Fruit fly (Drosophila melanogaster): Measurements from ENCODE around the gene CG14852.

CG14852 gene

DNA sequence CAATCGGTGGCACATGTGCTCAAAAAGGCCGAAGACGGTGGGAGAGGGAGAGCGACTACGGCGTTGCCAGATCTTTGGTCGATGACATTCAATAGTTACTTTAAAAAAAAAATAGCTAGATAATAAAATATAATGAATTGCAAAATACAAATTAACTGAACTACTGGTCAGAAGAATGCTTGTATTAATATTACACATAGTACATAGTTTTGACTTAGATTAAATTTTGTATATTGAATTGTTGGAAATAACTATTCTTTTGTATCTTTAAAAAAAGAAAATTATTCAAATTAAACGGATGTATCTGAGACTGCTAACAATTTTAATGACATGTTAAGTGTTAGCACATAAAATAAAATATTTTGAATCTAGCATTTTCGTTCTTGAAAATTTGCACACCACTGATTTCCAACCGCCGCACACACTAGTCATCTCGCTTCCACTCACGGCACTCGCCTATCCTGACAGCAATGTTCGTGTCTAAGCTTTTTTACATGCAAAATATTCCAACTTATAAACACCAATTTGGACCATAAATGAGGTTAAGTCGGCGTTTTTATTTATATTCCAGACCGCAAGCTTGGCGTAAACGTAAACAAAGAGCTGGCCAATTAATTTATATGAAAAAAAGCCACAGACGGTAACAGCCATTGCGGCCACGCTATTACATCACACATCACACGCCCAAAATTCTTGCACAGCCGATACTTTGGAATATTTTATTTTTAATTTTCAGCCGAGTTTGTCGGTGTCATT is 9.4 kb downstream of the CG14852 start (continued):
- TF ChIP-seq ind (GFP tag; optimal IDR thresholded peaks at IDR 0.05) (peak; percentile 80), CG10431 (GFP tag; optimal IDR thresholded peaks at IDR 0.05) (no peak), Nf-YA (GFP tag; IDR thresholded peaks at IDR 0.05) (peak; percentile 22; the same call in 1 of the 2 replicates), hbn (GFP tag; IDR thresholded peaks at IDR 0.05; ENCODE audit: partially characterized antibody) (no peak; the same call in 1 of the 2 replicates), br (optimal IDR thresholded peaks at IDR 0.05) (no peak), CG11085 (GFP tag; IDR thresholded peaks at IDR 0.05) (peak; percentile 43; the same call in 1 of the 2 replicates), wdn (GFP tag; IDR thresholded peaks at IDR 0.05) (no peak), CTCF (GFP tag; optimal IDR thresholded peaks at IDR 0.05) (no peak), CG9437 (GFP tag; optimal IDR thresholded peaks at IDR 0.05) (peak; percentile 73), Dfd (GFP tag; optimal IDR thresholded peaks at IDR 0.05) (peak in 1 of 2 experiments; percentile 72), CG17568 (GFP tag; optimal IDR thresholded peaks at IDR 0.05) (no peak), CG17186 (GFP tag; optimal IDR thresholded peaks at IDR 0.05) (no peak), CG14710 (tag; optimal IDR thresholded peaks at IDR 0.05) (peak; percentile 84), CG17385 (GFP tag; optimal IDR thresholded peaks at IDR 0.05) (peak; percentile 58), CG13624 (GFP tag; optimal IDR thresholded peaks at IDR 0.05) (peak; percentile 5), pum (GFP tag; optimal IDR thresholded peaks at IDR 0.05) (peak; percentile 44), fd102C (GFP tag; optimal IDR thresholded peaks at IDR 0.05) (no peak), lbe (GFP tag; optimal IDR thresholded peaks at IDR 0.05) (no peak), CG6765 (GFP tag; optimal IDR thresholded peaks at IDR 0.05) (peak; percentile 63), Vsx1 (GFP tag; optimal IDR thresholded peaks at IDR 0.05) (peak; percentile 14), ab (GFP tag; optimal IDR thresholded peaks at IDR 0.05) (no peak), D19A (tag; optimal IDR thresholded peaks at IDR 0.05) (peak; percentile 72), onecut (GFP tag; IDR thresholded peaks at IDR 0.05) (peak; percentile 36), al (GFP tag; IDR thresholded peaks at IDR 0.05) (peak; percentile 56), dimm (GFP tag; IDR thresholded peaks at IDR 0.05) (no peak), Drgx (GFP tag; IDR thresholded peaks at IDR 0.05) (peak; percentile 38), corto (GFP tag; optimal IDR thresholded peaks at IDR 0.05) (no peak), CG9797 (GFP tag; optimal IDR thresholded peaks at IDR 0.05) (no peak), BtbVII (GFP tag; optimal IDR thresholded peaks at IDR 0.05) (peak; percentile 31), slbo (GFP tag; IDR thresholded peaks at IDR 0.05) (peak; percentile 84), bsh (GFP tag; optimal IDR thresholded peaks at IDR 0.05) (peak in 1 of 2 experiments; percentile 71), CG8388 (GFP tag; optimal IDR thresholded peaks at IDR 0.05) (peak; percentile 75), CG6689 (GFP tag; IDR thresholded peaks at IDR 0.05) (peak; percentile 72), salm (tag; optimal IDR thresholded peaks at IDR 0.05) (no peak), Sox100B (GFP tag; optimal IDR thresholded peaks at IDR 0.05) (peak; percentile 84), Ada2b (GFP tag; IDR thresholded peaks at IDR 0.05) (peak; percentile 42; the same call in 1 of the 2 replicates), CG1024 (GFP tag; IDR thresholded peaks at IDR 0.05) (no peak; the same call in 1 of the 2 replicates), tin (GFP tag; optimal IDR thresholded peaks at IDR 0.05) (peak; percentile 66), fd3F (GFP tag; optimal IDR thresholded peaks at IDR 0.05) (peak; percentile 70), CG1233 (GFP tag; optimal IDR thresholded peaks at IDR 0.05) (peak; percentile 80), wek (GFP tag; optimal IDR thresholded peaks at IDR 0.05) (no peak), Taf1 (GFP tag; IDR thresholded peaks at IDR 0.05) (peak; percentile 36; the same call in 1 of the 2 replicates), org-1 (GFP tag; optimal IDR thresholded peaks at IDR 0.05) (peak; percentile 43), Atf3 (GFP tag; optimal IDR thresholded peaks at IDR 0.05) (no peak), D19B (GFP tag; optimal IDR thresholded peaks at IDR 0.05) (peak; percentile 68), amos (GFP tag; IDR thresholded peaks at IDR 0.05; ENCODE audit: partially characterized antibody) (no peak), pnt (GFP tag; optimal IDR thresholded peaks at IDR 0.05) (peak; percentile 68), CG7556 (GFP tag; optimal IDR thresholded peaks at IDR 0.05) (peak; percentile 87), eve (GFP tag; optimal IDR thresholded peaks at IDR 0.05) (no peak), Dip3 (GFP tag; optimal IDR thresholded peaks at IDR 0.05) (peak; percentile 53)

Data from whole organism, embryonic.